Worm (Caenorhabditis elegans) whole organism, L3 larva: ENCODE data around the gene T19C4.1.
"Not testable (repeated sequence)": the region's sequence is repeated elsewhere in the genome, so short reads cannot be mapped to it uniquely, and the experiment has no call there.

Experiments used
- R02D3.7 ChIP-seq: fragments of 150-350 bp; optimal IDR thresholded peaks from 2 replicates; lab custom pipeline; 2014; ENCODE audit warnings: missing biosample characterization, missing genetic modification characterization
- ZK546.5 ChIP-seq: sonication (generic microtip); optimal IDR thresholded peaks from 2 replicates; lab custom pipeline; 2017; ENCODE audit warnings: missing biosample characterization, missing genetic modification characterization
- ceh-9 ChIP-seq: sonication (generic microtip); optimal IDR thresholded peaks from 2 replicates; lab custom pipeline; 2018; ENCODE audit warnings: missing biosample characterization, missing genetic modification characterization
- egl-27 ChIP-seq: sonication (generic microtip); optimal IDR thresholded peaks from 4 replicates; lab custom pipeline; 2017; ENCODE audit warnings: missing biosample characterization, missing genetic modification reagents, missing genetic modification characterization
- elt-3 ChIP-seq, 3 experiments: fragments of 150-350 bp in 1 of 3; sonication (generic microtip) in 2 of 3; optimal IDR thresholded peaks; 2 replicates in 2 of 3; 4 replicates in 1 of 3; lab custom pipeline; 2014 to 2017; ENCODE audit warnings: missing biosample characterization in 3 of 3, missing genetic modification characterization in 3 of 3
- fos-1 ChIP-seq: fragments of 150-350 bp; optimal IDR thresholded peaks from 2 replicates; lab custom pipeline; 2014; ENCODE audit warnings: missing biosample characterization, missing genetic modification characterization
- lin-15B ChIP-seq: fragments of 150-350 bp; optimal IDR thresholded peaks from 2 replicates; lab custom pipeline; 2014; ENCODE audit warnings: missing biosample characterization, missing genetic modification characterization
- nhr-12 ChIP-seq: fragments of 150-350 bp; optimal IDR thresholded peaks from 2 replicates; lab custom pipeline; 2014; ENCODE audit warnings: missing biosample characterization, missing genetic modification characterization
- nhr-28 ChIP-seq: fragments of 150-350 bp; optimal IDR thresholded peaks from 2 replicates; lab custom pipeline; 2014; ENCODE audit warnings: missing biosample characterization, missing genetic modification characterization
- unc-39 ChIP-seq: sonication (generic microtip); optimal IDR thresholded peaks from 4 replicates; lab custom pipeline; 2017; ENCODE audit warnings: missing biosample characterization, missing genetic modification characterization
- ztf-11 ChIP-seq: fragments of 150-350 bp; optimal IDR thresholded peaks from 2 replicates; lab custom pipeline; 2014; ENCODE audit warnings: missing biosample characterization, missing genetic modification characterization
- ztf-4 ChIP-seq: fragments of 150-350 bp; optimal IDR thresholded peaks from 2 replicates; lab custom pipeline; 2014; ENCODE audit warnings: missing biosample characterization, missing genetic modification characterization

DNA sequence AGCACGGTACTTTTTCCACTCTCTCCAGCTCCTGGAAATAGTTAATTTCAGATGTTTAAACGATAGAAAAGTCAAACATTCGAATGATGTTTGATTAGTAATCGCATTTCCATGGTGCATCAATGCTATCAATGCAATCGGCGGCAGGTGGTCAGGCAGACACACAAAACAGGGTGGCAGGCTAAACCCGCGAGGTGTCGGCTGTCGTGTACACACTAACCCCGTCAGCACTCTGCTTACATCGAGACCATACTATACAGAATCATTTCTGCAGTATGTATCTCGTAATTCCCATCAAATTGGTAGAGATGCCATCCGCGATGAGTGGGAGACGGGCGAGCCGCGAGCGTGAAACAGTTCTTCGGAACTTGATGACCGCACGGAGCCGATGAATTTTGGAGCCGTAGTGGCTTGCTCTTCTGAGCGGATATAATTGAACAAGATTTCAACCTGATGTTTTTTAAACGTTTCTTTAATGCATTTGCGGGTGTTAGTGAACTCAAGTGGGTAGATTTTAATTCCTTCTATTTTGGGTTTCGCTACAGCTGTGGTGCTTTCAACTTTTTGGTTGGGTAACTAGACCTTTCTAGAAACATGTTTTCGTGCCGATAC, 27.3 kb downstream of the T19C4.1 start:
- TF ChIP-seq unc-39 (tag; lab: Kevin White, UChicago); lin-15B (tag; lab: Kevin White, UChicago); ceh-9; nhr-12 (tag; lab: Kevin White, UChicago); fos-1 (tag; lab: Kevin White, UChicago); egl-27; ztf-11; nhr-28; ztf-4 (tag; lab: Kevin White, UChicago); ZK546.5 (tag; lab: Kevin White, UChicago); elt-3 (tag; optimal IDR thresholded peaks at IDR 0.05; lab: Kevin White, UChicago): not testable (repeated sequence)
- TF ChIP-seq R02D3.7 (tag; lab: Kevin White, UChicago) = peak; percentile 5
